Fruit fly (Drosophila melanogaster): Measurements from ENCODE around the gene CG33169.

Gene CG33169

dm6 chr3L:22863367-22864078 is at the start of gene CG33169:
Gene CG33169 (plus strand): TSS chr3L:22863864.
- TF ChIP-seq pan (optimal IDR thresholded peaks at IDR 0.05) (no peak), CG8478 (optimal IDR thresholded peaks at IDR 0.05) (no peak), Dll (optimal IDR thresholded peaks at IDR 0.05) (no peak), EcR (GFP tag; optimal IDR thresholded peaks at IDR 0.05) (no peak), psq (optimal IDR thresholded peaks at IDR 0.05) (no peak), usp (GFP tag; optimal IDR thresholded peaks at IDR 0.05) (no peak)

- no peak for TF ChIP-seq usp (GFP tag; optimal IDR thresholded peaks at IDR 0.05)
- no peak for TF ChIP-seq Dll (optimal IDR thresholded peaks at IDR 0.05)
- no peak for TF ChIP-seq psq (optimal IDR thresholded peaks at IDR 0.05)
- TF ChIP-seq CG8478 (optimal IDR thresholded peaks at IDR 0.05), result no peak
- no peak for TF ChIP-seq EcR (GFP tag; optimal IDR thresholded peaks at IDR 0.05)
- no peak for TF ChIP-seq pan (optimal IDR thresholded peaks at IDR 0.05)
Observed at dm6 chr3L:22820190-22820589, 43.5 kb upstream of the CG33169 start.

- TF ChIP-seq pan (optimal IDR thresholded peaks at IDR 0.05) (no peak), Dll (optimal IDR thresholded peaks at IDR 0.05) (no peak), CG8478 (optimal IDR thresholded peaks at IDR 0.05) (no peak), psq (optimal IDR thresholded peaks at IDR 0.05) (no peak), EcR (GFP tag; optimal IDR thresholded peaks at IDR 0.05) (no peak), usp (GFP tag; optimal IDR thresholded peaks at IDR 0.05) (no peak)
Observed at dm6 chr3L:22821377-22821776, 42.3 kb upstream of the CG33169 start.

DNA sequence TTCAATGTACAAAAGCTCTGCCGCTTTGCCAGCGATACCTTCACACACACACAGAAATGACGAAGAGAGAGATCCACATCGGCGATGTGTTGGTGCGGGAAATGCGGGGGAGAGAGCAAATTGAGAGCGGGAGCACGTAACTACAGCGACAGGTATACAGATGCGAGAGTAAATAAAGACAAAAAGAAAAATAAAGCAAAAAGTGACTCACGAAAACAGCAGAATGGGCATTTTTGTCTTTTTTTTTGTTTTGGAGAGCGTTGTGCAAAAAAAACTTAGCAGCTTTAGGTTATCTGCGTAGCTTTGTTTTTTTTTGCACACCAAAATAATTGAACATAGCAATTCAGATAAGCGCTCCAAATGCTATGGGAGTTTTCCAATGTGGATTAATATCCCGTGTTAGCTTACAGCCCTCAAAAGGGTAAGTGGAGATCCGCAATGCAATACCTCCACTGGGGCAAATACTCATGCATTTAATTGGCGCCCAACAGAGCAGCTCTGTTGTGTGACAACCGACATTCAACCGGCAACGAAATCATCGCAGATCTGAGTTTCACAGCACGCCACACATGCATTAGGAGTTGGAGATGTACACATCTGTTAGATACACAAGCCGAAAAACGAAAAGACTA is 41.0 kb upstream of the CG33169 start:
- no peak for TF ChIP-seq CG8478 (optimal IDR thresholded peaks at IDR 0.05)
- no peak for TF ChIP-seq psq (optimal IDR thresholded peaks at IDR 0.05)
- no peak for TF ChIP-seq usp (GFP tag; optimal IDR thresholded peaks at IDR 0.05)
- peak; percentile 85 for TF ChIP-seq Dll (optimal IDR thresholded peaks at IDR 0.05)
- peak in 1 of 2 experiments; percentile 24 for TF ChIP-seq EcR (GFP tag; optimal IDR thresholded peaks at IDR 0.05)
- TF ChIP-seq pan (optimal IDR thresholded peaks at IDR 0.05), result no peak

DNA sequence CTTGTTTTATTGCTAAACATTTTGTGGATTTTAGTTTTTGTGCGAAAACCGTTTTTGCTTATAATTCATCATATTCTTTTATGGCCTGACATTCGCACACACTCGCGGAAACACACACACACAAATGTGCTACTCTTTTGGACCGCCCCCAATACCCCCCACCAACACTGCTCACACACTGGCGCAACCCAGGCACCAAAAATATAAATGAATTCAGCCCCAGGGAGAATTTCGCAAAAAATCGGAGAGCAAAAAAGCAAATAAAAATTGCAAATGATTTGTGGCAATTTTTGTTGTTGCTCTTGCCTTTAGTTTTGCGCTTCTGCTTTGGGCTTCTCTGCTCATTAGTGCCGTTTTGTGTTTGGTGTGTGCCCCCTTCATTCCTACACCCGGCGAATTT is 40.4 kb upstream of the CG33169 start:
- TF ChIP-seq psq (optimal IDR thresholded peaks at IDR 0.05) (no peak), CG8478 (optimal IDR thresholded peaks at IDR 0.05) (no peak), pan (optimal IDR thresholded peaks at IDR 0.05) (no peak), EcR (GFP tag; optimal IDR thresholded peaks at IDR 0.05) (no peak), usp (GFP tag; optimal IDR thresholded peaks at IDR 0.05) (no peak), Dll (optimal IDR thresholded peaks at IDR 0.05) (no peak)

dm6 chr3L:22824668-22825192 is 38.9 kb upstream of the CG33169 start:
- TF ChIP-seq pan (optimal IDR thresholded peaks at IDR 0.05), result no peak
- no peak for TF ChIP-seq EcR (GFP tag; optimal IDR thresholded peaks at IDR 0.05)
- no peak for TF ChIP-seq psq (optimal IDR thresholded peaks at IDR 0.05)
- TF ChIP-seq usp (GFP tag; optimal IDR thresholded peaks at IDR 0.05), result no peak
- peak; percentile 98 for TF ChIP-seq Dll (optimal IDR thresholded peaks at IDR 0.05)

dm6 chr3L:22826236-22826635 is 37.4 kb upstream of the CG33169 start:
- TF ChIP-seq Dll (optimal IDR thresholded peaks at IDR 0.05) (no peak), usp (GFP tag; optimal IDR thresholded peaks at IDR 0.05) (no peak), EcR (GFP tag; optimal IDR thresholded peaks at IDR 0.05) (no peak), CG8478 (optimal IDR thresholded peaks at IDR 0.05) (no peak), psq (optimal IDR thresholded peaks at IDR 0.05) (no peak), pan (optimal IDR thresholded peaks at IDR 0.05) (no peak)

- TF ChIP-seq pan (optimal IDR thresholded peaks at IDR 0.05) (no peak), CG8478 (optimal IDR thresholded peaks at IDR 0.05) (no peak), usp (GFP tag; optimal IDR thresholded peaks at IDR 0.05) (no peak), psq (optimal IDR thresholded peaks at IDR 0.05) (no peak), Dll (optimal IDR thresholded peaks at IDR 0.05) (no peak), EcR (GFP tag; optimal IDR thresholded peaks at IDR 0.05) (no peak)
Observed at dm6 chr3L:22830132-22830697, 33.4 kb upstream of the CG33169 start.

- peak in 1 of 2 experiments; percentile 43 for TF ChIP-seq EcR (GFP tag; optimal IDR thresholded peaks at IDR 0.05)
- peak; percentile 99 for TF ChIP-seq Dll (optimal IDR thresholded peaks at IDR 0.05)
- no peak for TF ChIP-seq psq (optimal IDR thresholded peaks at IDR 0.05)
Observed at dm6 chr3L:22835144-22835964, 28.3 kb upstream of the CG33169 start, which contains the start of gene jim. Gene jim (minus strand): TSS chr3L:22835194.

dm6 chr3L:22836768-22837167 is 26.9 kb upstream of the CG33169 start, which contains the start of the genes CG11226 and CG45428:
Gene CG11226 (plus strand): TSS chr3L:22837068.
Gene CG45428 (minus strand): TSS chr3L:22837070.
- TF ChIP-seq CG8478 (optimal IDR thresholded peaks at IDR 0.05) (no peak), pan (optimal IDR thresholded peaks at IDR 0.05) (no peak)
